Fruit fly (Drosophila melanogaster) whole organism, embryonic: ENCODE results near the gene CG12420.

Experiments
- Atf3 ChIP-seq: fragments of 200-800 bp; sonication (Bioruptor generic); optimal IDR thresholded peaks from 3 replicates; lab custom pipeline; 2016; ENCODE audit warnings: missing biosample characterization, missing genetic modification characterization
- BtbVII ChIP-seq: fragments of 200-800 bp; sonication (Bioruptor generic); optimal IDR thresholded peaks from 3 replicates; lab custom pipeline; 2017; ENCODE audit warnings: missing biosample characterization, mild to moderate bottlenecking, missing genetic modification characterization
- CG10209 ChIP-seq: fragments of 200-800 bp; sonication (Bioruptor generic); optimal IDR thresholded peaks from 3 replicates; lab custom pipeline; 2017; ENCODE audit warnings: missing biosample characterization, mild to moderate bottlenecking, missing genetic modification characterization, missing genetic modification reagents
- CG10543 ChIP-seq: fragments of 200-800 bp; sonication (Bioruptor generic); optimal IDR thresholded peaks from 3 replicates; lab custom pipeline; 2017; ENCODE audit warnings: missing biosample characterization, mild to moderate bottlenecking, missing genetic modification characterization, moderate library complexity
- CG11247 ChIP-seq: fragments of 200-800 bp; sonication (Bioruptor generic); IDR thresholded peaks from 2 replicates; pipeline ENCODE4 v1.3.6; 2022; ENCODE audit warnings: missing biosample characterization, missing genetic modification characterization
- CG11695 ChIP-seq: fragments of 200-800 bp; sonication (Bioruptor generic); IDR thresholded peaks from 3 replicates; pipeline ENCODE4 v1.3.6; 2022; ENCODE audit warnings: missing biosample characterization, missing genetic modification characterization
- CG11723 ChIP-seq: fragments of 200-800 bp; sonication (Bioruptor generic); optimal IDR thresholded peaks from 2 replicates; lab custom pipeline; 2017; ENCODE audit warnings: missing biosample characterization, mild to moderate bottlenecking, missing genetic modification characterization
- CG12155 ChIP-seq: fragments of 200-800 bp; sonication (Bioruptor generic); optimal IDR thresholded peaks from 3 replicates; lab custom pipeline; 2016; ENCODE audit warnings: missing biosample characterization, missing genetic modification characterization
- CG12391 ChIP-seq: fragments of 200-800 bp; sonication (Bioruptor generic); optimal IDR thresholded peaks from 3 replicates; lab custom pipeline; 2018; ENCODE audit warnings: missing biosample characterization, mild to moderate bottlenecking, missing genetic modification characterization, moderate library complexity
- CG12744 ChIP-seq: fragments of 200-800 bp; sonication (Bioruptor generic); optimal IDR thresholded peaks from 2 replicates; lab custom pipeline; 2016; ENCODE audit warnings: missing biosample characterization, missing genetic modification characterization
- CG12942 ChIP-seq: fragments of 200-800 bp; sonication (Bioruptor generic); optimal IDR thresholded peaks from 3 replicates; lab custom pipeline; 2016; ENCODE audit warnings: missing biosample characterization, missing genetic modification characterization
- CG13296 ChIP-seq: fragments of 200-800 bp; sonication (Bioruptor generic); optimal IDR thresholded peaks from 3 replicates; lab custom pipeline; 2018; ENCODE audit warnings: missing biosample characterization, mild to moderate bottlenecking, missing genetic modification characterization
- CG15601 ChIP-seq: fragments of 200-800 bp; sonication (Bioruptor generic); optimal IDR thresholded peaks from 3 replicates; lab custom pipeline; 2019; ENCODE audit warnings: missing biosample characterization, mild to moderate bottlenecking, missing genetic modification characterization, moderate library complexity
- CG16779 ChIP-seq: fragments of 200-800 bp; sonication (Bioruptor generic); IDR thresholded peaks from 2 replicates; pipeline ENCODE4 v1.3.6; 2022; ENCODE audit warnings: missing biosample characterization, missing genetic modification characterization
- CG2202 ChIP-seq: fragments of 200-800 bp; sonication (Bioruptor generic); optimal IDR thresholded peaks from 2 replicates; lab custom pipeline; 2018; ENCODE audit warnings: missing biosample characterization, mild to moderate bottlenecking, missing genetic modification characterization
- CG31441 ChIP-seq: fragments of 200-800 bp; sonication (Bioruptor generic); IDR thresholded peaks from 2 replicates; pipeline ENCODE4 v1.3.6; 2022; ENCODE audit warnings: missing biosample characterization, missing genetic modification characterization
- CG6175 ChIP-seq: fragments of 200-800 bp; sonication (Bioruptor generic); IDR thresholded peaks from 3 replicates; pipeline ENCODE4 v1.3.6; 2022; ENCODE audit warnings: missing biosample characterization, missing genetic modification characterization
- CG8944 ChIP-seq: fragments of 200-800 bp; sonication (Bioruptor generic); optimal IDR thresholded peaks from 3 replicates; lab custom pipeline; 2016; ENCODE audit warnings: missing biosample characterization, missing genetic modification characterization
- CG9215 ChIP-seq: fragments of 200-800 bp; sonication (Bioruptor generic); IDR thresholded peaks from 2 replicates; pipeline ENCODE4 v1.3.6; 2022; ENCODE audit warnings: missing biosample characterization, missing genetic modification characterization
- CG9876 ChIP-seq: fragments of 200-800 bp; sonication (Bioruptor generic); optimal IDR thresholded peaks from 2 replicates; lab custom pipeline; 2016; ENCODE audit warnings: missing biosample characterization, missing genetic modification characterization
- Camta ChIP-seq: fragments of 200-800 bp; sonication (Bioruptor generic); optimal IDR thresholded peaks from 2 replicates; lab custom pipeline; 2016; ENCODE audit warnings: missing biosample characterization, missing genetic modification characterization
- Dbx ChIP-seq: fragments of 200-800 bp; sonication (Bioruptor generic); IDR thresholded peaks from 3 replicates; pipeline ENCODE4 v1.3.6; 2022; ENCODE audit warnings: missing biosample characterization, missing genetic modification characterization
- Dref ChIP-seq: fragments of 200-800 bp; sonication (Bioruptor generic); IDR thresholded peaks from 2 replicates; pipeline ENCODE4 v1.3.6; 2022; ENCODE audit warnings: missing biosample characterization, missing genetic modification characterization
- Gsc ChIP-seq: fragments of 200-800 bp; sonication (Bioruptor generic); IDR thresholded peaks from 2 replicates; pipeline ENCODE4 v1.3.6; 2022; ENCODE audit warnings: missing biosample characterization, missing genetic modification characterization
- Gug ChIP-seq: fragments of 200-800 bp; sonication (Bioruptor generic); IDR thresholded peaks from 4 replicates; pipeline ENCODE4 v1.3.6; 2022; ENCODE audit warnings: missing biosample characterization, missing genetic modification characterization
- H2.0 ChIP-seq: fragments of 200-800 bp; sonication (Bioruptor generic); IDR thresholded peaks from 2 replicates; pipeline ENCODE4 v1.3.6; 2022; ENCODE audit warnings: missing biosample characterization, missing genetic modification characterization
- Hand ChIP-seq: fragments of 200-800 bp; sonication (Bioruptor generic); optimal IDR thresholded peaks from 2 replicates; lab custom pipeline; 2017; ENCODE audit warnings: mild to moderate bottlenecking, missing biosample characterization, missing genetic modification reagents, missing genetic modification characterization
- Hr51 ChIP-seq, 2 experiments: fragments of 200-800 bp; sonication (Bioruptor generic); optimal IDR thresholded peaks; 2 replicates in 1 of 2; 3 replicates in 1 of 2; lab custom pipeline; 2016 to 2018; ENCODE audit warnings: missing biosample characterization in 2 of 2, missing genetic modification characterization in 2 of 2, mild to moderate bottlenecking in 1 of 2, moderate library complexity in 1 of 2
- Lim3 ChIP-seq: fragments of 200-800 bp; sonication (Bioruptor generic); IDR thresholded peaks from 2 replicates; pipeline ENCODE4 v1.3.6; 2022; ENCODE audit warnings: missing biosample characterization, missing genetic modification characterization
- Oli ChIP-seq: fragments of 200-800 bp; sonication (Bioruptor generic); optimal IDR thresholded peaks from 2 replicates; lab custom pipeline; 2018; ENCODE audit warnings: missing biosample characterization, mild to moderate bottlenecking, missing genetic modification characterization, moderate library complexity
- Ravus ChIP-seq: fragments of 200-800 bp; sonication (Bioruptor generic); IDR thresholded peaks from 2 replicates; pipeline ENCODE4 v1.3.6; 2022; ENCODE audit warnings: missing biosample characterization, missing genetic modification characterization
- Vsx1 ChIP-seq: fragments of 200-800 bp; sonication (Bioruptor generic); optimal IDR thresholded peaks from 2 replicates; lab custom pipeline; 2017; ENCODE audit warnings: missing biosample characterization, mild to moderate bottlenecking, missing genetic modification characterization, missing genetic modification reagents
- Xrp1 ChIP-seq: fragments of 200-800 bp; sonication (Bioruptor generic); IDR thresholded peaks from 2 replicates; pipeline ENCODE4 v1.3.6; 2022; ENCODE audit warnings: missing biosample characterization, missing genetic modification characterization
- ab ChIP-seq: fragments of 200-800 bp; sonication (Bioruptor generic); optimal IDR thresholded peaks from 2 replicates; lab custom pipeline; 2016; ENCODE audit warnings: missing biosample characterization, missing genetic modification characterization
- bbx ChIP-seq: fragments of 200-800 bp; sonication (Bioruptor generic); IDR thresholded peaks from 2 replicates; pipeline ENCODE4 v1.3.6; 2022; ENCODE audit warnings: missing biosample characterization, missing genetic modification characterization; ENCODE audit not compliant: partially characterized antibody
- bigmax ChIP-seq: fragments of 200-800 bp; sonication (Bioruptor generic); optimal IDR thresholded peaks from 2 replicates; lab custom pipeline; 2018; ENCODE audit warnings: missing biosample characterization, mild to moderate bottlenecking, missing genetic modification characterization
- bowl ChIP-seq: fragments of 200-800 bp; sonication (Bioruptor generic); IDR thresholded peaks from 2 replicates; pipeline ENCODE4 v1.3.6; 2022; ENCODE audit warnings: missing biosample characterization, missing genetic modification characterization
- cg ChIP-seq: fragments of 200-800 bp; sonication (Bioruptor generic); optimal IDR thresholded peaks from 3 replicates; lab custom pipeline; 2019; ENCODE audit warnings: missing biosample characterization, mild to moderate bottlenecking, missing genetic modification characterization, moderate library complexity
- croc ChIP-seq: fragments of 200-800 bp; sonication (Bioruptor generic); conservative IDR thresholded peaks from 3 replicates; pipeline ENCODE4 v1.3.6; 2022; ENCODE audit warnings: missing biosample characterization, missing genetic modification characterization
- dmrt99B ChIP-seq: fragments of 200-800 bp; sonication (Bioruptor generic); optimal IDR thresholded peaks from 2 replicates; lab custom pipeline; 2018; ENCODE audit warnings: missing biosample characterization, mild to moderate bottlenecking, missing genetic modification characterization, moderate library complexity
- eyg ChIP-seq: fragments of 200-800 bp; sonication (Bioruptor generic); optimal IDR thresholded peaks from 3 replicates; lab custom pipeline; 2016; ENCODE audit warnings: missing biosample characterization, missing genetic modification characterization
- gcm2 ChIP-seq: fragments of 200-800 bp; sonication (Bioruptor generic); optimal IDR thresholded peaks from 2 replicates; lab custom pipeline; 2016; ENCODE audit warnings: missing biosample characterization, missing genetic modification characterization
- grau ChIP-seq: fragments of 200-800 bp; optimal IDR thresholded peaks from 3 replicates; lab custom pipeline; 2019; ENCODE audit warnings: missing biosample characterization, mild to moderate bottlenecking, missing genetic modification characterization, moderate library complexity
- knrl ChIP-seq: fragments of 200-800 bp; sonication (Bioruptor generic); IDR thresholded peaks from 3 replicates; pipeline ENCODE4 v1.3.6; 2022; ENCODE audit warnings: missing biosample characterization, missing genetic modification characterization; ENCODE audit not compliant: partially characterized antibody
- lilli ChIP-seq: fragments of 200-800 bp; sonication (Bioruptor generic); optimal IDR thresholded peaks from 3 replicates; lab custom pipeline; 2016; ENCODE audit warnings: missing biosample characterization, missing genetic modification characterization
- onecut ChIP-seq: fragments of 200-800 bp; sonication (Bioruptor generic); IDR thresholded peaks from 2 replicates; pipeline ENCODE4 v1.3.6; 2022; ENCODE audit warnings: missing biosample characterization, missing genetic modification characterization
- pita ChIP-seq: fragments of 200-800 bp; sonication (Bioruptor generic); optimal IDR thresholded peaks from 2 replicates; lab custom pipeline; 2017; ENCODE audit warnings: missing biosample characterization, mild to moderate bottlenecking, missing genetic modification characterization
- pnt ChIP-seq: fragments of 200-800 bp; sonication (Bioruptor generic); optimal IDR thresholded peaks from 3 replicates; lab custom pipeline; 2016; ENCODE audit warnings: missing biosample characterization, missing genetic modification characterization
- pum ChIP-seq: fragments of 200-800 bp; sonication (Bioruptor generic); optimal IDR thresholded peaks from 2 replicates; lab custom pipeline; 2016; ENCODE audit warnings: missing biosample characterization, missing genetic modification characterization
- slbo ChIP-seq: fragments of 200-800 bp; sonication (Bioruptor generic); IDR thresholded peaks from 2 replicates; pipeline ENCODE4 v1.3.6; 2022; ENCODE audit warnings: missing biosample characterization, missing genetic modification characterization
- zf30C ChIP-seq: fragments of 200-800 bp; sonication (Bioruptor generic); optimal IDR thresholded peaks from 3 replicates; lab custom pipeline; 2018; ENCODE audit warnings: missing biosample characterization, mild to moderate bottlenecking, missing genetic modification characterization

The CG12420 gene

dm6 chr3R:10190084-10190782 is 32.3 kb upstream of the CG12420 start, which contains the start of gene Syn (continued):
- TF ChIP-seq bbx (GFP tag; lab: Robert Waterston, UW) (no peak), Gsc (GFP tag; lab: Robert Waterston, UW) (no peak), bowl (GFP tag; lab: Robert Waterston, UW) (no peak), CG16779 (no peak), bigmax (GFP tag; lab: Kevin White, UChicago) (no peak), slbo (GFP tag; lab: Robert Waterston, UW) (peak; percentile 40; the same call in 1 of the 2 replicates), CG15601 (tag; lab: Kevin White, UChicago) (no peak), onecut (GFP tag; lab: Robert Waterston, UW) (peak; percentile 80), CG6175 (GFP tag; lab: Robert Waterston, UW) (no peak), Dref (no peak), ab (GFP tag; lab: Kevin White, UChicago) (no peak), CG10543 (GFP tag; lab: Kevin White, UChicago) (no peak), CG2202 (tag; lab: Kevin White, UChicago) (no peak), Xrp1 (GFP tag; lab: Robert Waterston, UW) (no peak), CG9876 (GFP tag; lab: Kevin White, UChicago) (no peak), Hr51 (GFP tag; optimal IDR thresholded peaks at IDR 0.05; lab: Kevin White, UChicago) (peak in 1 of 2 experiments; percentile 62), knrl (no peak), Gug (no peak), Vsx1 (GFP tag; lab: Kevin White, UChicago) (no peak), Camta (no peak), eyg (GFP tag; lab: Kevin White, UChicago) (no peak), croc (GFP tag; lab: Robert Waterston, UW) (no peak), CG11723 (GFP tag; lab: Kevin White, UChicago) (no peak), CG12391 (peak; percentile 23), gcm2 (GFP tag; lab: Kevin White, UChicago) (no peak), pum (no peak), zf30C (GFP tag; lab: Kevin White, UChicago) (peak; percentile 47), CG12744 (GFP tag; lab: Kevin White, UChicago) (no peak), CG8944 (GFP tag; lab: Kevin White, UChicago) (no peak), CG12155 (GFP tag; lab: Kevin White, UChicago) (no peak), CG13296 (GFP tag; lab: Kevin White, UChicago) (peak; percentile 22), Lim3 (GFP tag; lab: Robert Waterston, UW) (no peak), cg (GFP tag; lab: Kevin White, UChicago) (no peak), Hand (GFP tag; lab: Kevin White, UChicago) (no peak), dmrt99B (tag; lab: Kevin White, UChicago) (peak; percentile 24), Oli (tag; lab: Kevin White, UChicago) (no peak), lilli (GFP tag; lab: Kevin White, UChicago) (no peak), CG10209 (GFP tag; lab: Kevin White, UChicago) (no peak), pnt (GFP tag; lab: Kevin White, UChicago) (no peak), Dbx (GFP tag; lab: Robert Waterston, UW) (no peak), CG12942 (GFP tag; lab: Kevin White, UChicago) (no peak), BtbVII (no peak), Atf3 (GFP tag; lab: Kevin White, UChicago) (no peak), CG31441 (GFP tag; lab: Robert Waterston, UW) (peak; percentile 17; the same call in 1 of the 2 replicates), pita (no peak), CG9215 (GFP tag; lab: Robert Waterston, UW) (no peak), CG11695 (GFP tag; lab: Robert Waterston, UW) (no peak), grau (tag; lab: Kevin White, UChicago) (peak; percentile 31), CG11247 (GFP tag; lab: Robert Waterston, UW) (no peak), H2.0 (GFP tag; lab: Robert Waterston, UW) (no peak), Ravus (no peak)
